Fruit fly (Drosophila melanogaster) whole organism, wandering third instar larva: ENCODE data around the gene EndoU.

Experiments
- Abd-B ChIP-seq: fragments of >200 bp; optimal IDR thresholded peaks from 2 replicates; lab custom pipeline; 2017; ENCODE audit warnings: missing biosample characterization, missing genetic modification characterization
- CG9705 ChIP-seq: fragments of 200-800 bp; sonication (Bioruptor generic); optimal IDR thresholded peaks from 2 replicates; lab custom pipeline; 2018; ENCODE audit warnings: missing biosample characterization, mild to moderate bottlenecking, missing genetic modification characterization
- CrebA ChIP-seq: fragments of 200-800 bp; sonication (Bioruptor generic); optimal IDR thresholded peaks from 2 replicates; lab custom pipeline; 2016; ENCODE audit warnings: missing biosample characterization, mild to moderate bottlenecking, missing genetic modification characterization, borderline replicate concordance
- Dfd ChIP-seq: fragments of >200 bp; optimal IDR thresholded peaks from 2 replicates; lab custom pipeline; 2017; ENCODE audit warnings: missing biosample characterization, missing genetic modification characterization
- Dif ChIP-seq: fragments of 200-275, 200-300 bp; sonication (Bioruptor generic); optimal IDR thresholded peaks from 2 replicates; lab custom pipeline; 2018; ENCODE audit warnings: missing biosample characterization, missing genetic modification characterization; ENCODE audit not compliant: partially characterized antibody
- Hnf4 ChIP-seq: fragments of 200-800 bp; sonication (Bioruptor generic); optimal IDR thresholded peaks from 2 replicates; lab custom pipeline; 2016; ENCODE audit warnings: missing biosample characterization, mild to moderate bottlenecking, missing genetic modification characterization
- Hr78 ChIP-seq: fragments of >200 bp; optimal IDR thresholded peaks from 2 replicates; lab custom pipeline; 2017; ENCODE audit warnings: missing biosample characterization, missing genetic modification characterization
- Jra ChIP-seq: sonication (Bioruptor generic); optimal IDR thresholded peaks from 2 replicates; lab custom pipeline; 2016; ENCODE audit warnings: missing biosample characterization, missing genetic modification characterization
- Mio ChIP-seq: sonication (Bioruptor generic); optimal IDR thresholded peaks from 2 replicates; lab custom pipeline; 2016; ENCODE audit warnings: missing biosample characterization, missing genetic modification characterization
- Myc ChIP-seq: fragments of >200 bp; optimal IDR thresholded peaks from 2 replicates; lab custom pipeline; 2017
- N ChIP-seq: fragments of >200 bp; optimal IDR thresholded peaks from 2 replicates; lab custom pipeline; 2018; ENCODE audit warnings: missing biosample characterization, missing external identifiers, missing genetic modification characterization
- OdsH ChIP-seq: fragments of 200-800 bp; sonication (Bioruptor generic); optimal IDR thresholded peaks from 2 replicates; lab custom pipeline; 2016; ENCODE audit warnings: missing biosample characterization, mild to moderate bottlenecking, missing genetic modification characterization
- Sp1 ChIP-seq: fragments of 200-800 bp; sonication (Bioruptor generic); optimal IDR thresholded peaks from 3 replicates; lab custom pipeline; 2019; ENCODE audit warnings: missing biosample characterization, mild to moderate bottlenecking, missing genetic modification characterization, moderate library complexity
- br ChIP-seq: fragments of 200-800 bp; sonication (Bioruptor generic); optimal IDR thresholded peaks from 2 replicates; lab custom pipeline; 2016; ENCODE audit warnings: missing biosample characterization, missing genetic modification characterization
- dl ChIP-seq, 2 experiments: fragments of 175-275, 200-275 bp in 1 of 2; fragments of 200-275 bp in 1 of 2; sonication (Bioruptor generic); optimal IDR thresholded peaks; lab custom pipeline; 2018; ENCODE audit warnings: mild to moderate bottlenecking in 2 of 2, missing biosample characterization in 2 of 2, missing genetic modification characterization in 2 of 2, moderate library complexity in 2 of 2; ENCODE audit not compliant: partially characterized antibody in 2 of 2, insufficient read depth in 1 of 2
- dmrt93B ChIP-seq: fragments of 200-800 bp; sonication (Bioruptor generic); optimal IDR thresholded peaks from 2 replicates; lab custom pipeline; 2018; ENCODE audit warnings: missing biosample characterization, mild to moderate bottlenecking, missing genetic modification characterization
- dsf ChIP-seq: sonication (Bioruptor generic); optimal IDR thresholded peaks from 2 replicates; lab custom pipeline; 2016; ENCODE audit warnings: missing biosample characterization, missing genetic modification characterization, borderline replicate concordance
- ey ChIP-seq: fragments of 200-800 bp; sonication (Bioruptor generic); optimal IDR thresholded peaks from 2 replicates; lab custom pipeline; 2016; ENCODE audit warnings: missing biosample characterization, missing genetic modification characterization
- foxo ChIP-seq, 2 experiments: fragments of 200-800 bp; sonication (Bioruptor generic); optimal IDR thresholded peaks; 2 replicates in 1 of 2; 3 replicates in 1 of 2; lab custom pipeline; 2016 to 2017; ENCODE audit warnings: missing biosample characterization in 2 of 2, missing genetic modification characterization in 2 of 2
- fru ChIP-seq: fragments of 200-800 bp; sonication (Bioruptor generic); optimal IDR thresholded peaks from 3 replicates; lab custom pipeline; 2016; ENCODE audit warnings: missing biosample characterization, mild to moderate bottlenecking, missing genetic modification characterization
- h ChIP-seq: fragments of 200-800 bp; sonication (Bioruptor generic); optimal IDR thresholded peaks from 3 replicates; lab custom pipeline; 2016; ENCODE audit warnings: missing biosample characterization, mild to moderate bottlenecking, missing genetic modification characterization
- jim ChIP-seq: fragments of 175-275, 200-325 bp; sonication (Bioruptor generic); optimal IDR thresholded peaks from 2 replicates; lab custom pipeline; 2016; ENCODE audit warnings: missing biosample characterization, mild to moderate bottlenecking, missing genetic modification characterization
- lola ChIP-seq: fragments of >200 bp; optimal IDR thresholded peaks from 2 replicates; lab custom pipeline; 2017; ENCODE audit warnings: missing biosample characterization, missing genetic modification characterization
- pan ChIP-seq: fragments of >200 bp; optimal IDR thresholded peaks from 2 replicates; lab custom pipeline; 2017
- psq ChIP-seq: fragments of 200-800 bp; sonication (Bioruptor generic); optimal IDR thresholded peaks from 3 replicates; lab custom pipeline; 2017; ENCODE audit warnings: missing biosample characterization, mild to moderate bottlenecking, missing genetic modification characterization, moderate library complexity
- rgr ChIP-seq: fragments of 200-800 bp; sonication (Bioruptor generic); optimal IDR thresholded peaks from 3 replicates; lab custom pipeline; 2016; ENCODE audit warnings: missing biosample characterization, mild to moderate bottlenecking, missing genetic modification characterization
- sage ChIP-seq: fragments of 200-800 bp; sonication (Bioruptor generic); optimal IDR thresholded peaks from 2 replicates; lab custom pipeline; 2016; ENCODE audit warnings: missing biosample characterization, mild to moderate bottlenecking, missing genetic modification characterization
- sv ChIP-seq: fragments of 200-800 bp; sonication (Bioruptor generic); optimal IDR thresholded peaks from 3 replicates; lab custom pipeline; 2016; ENCODE audit warnings: missing biosample characterization, missing genetic modification characterization
- woc ChIP-seq: sonication (Bioruptor generic); optimal IDR thresholded peaks from 2 replicates; lab custom pipeline; 2016; ENCODE audit warnings: missing biosample characterization, mild to moderate bottlenecking, missing genetic modification characterization

EndoU gene

DNA sequence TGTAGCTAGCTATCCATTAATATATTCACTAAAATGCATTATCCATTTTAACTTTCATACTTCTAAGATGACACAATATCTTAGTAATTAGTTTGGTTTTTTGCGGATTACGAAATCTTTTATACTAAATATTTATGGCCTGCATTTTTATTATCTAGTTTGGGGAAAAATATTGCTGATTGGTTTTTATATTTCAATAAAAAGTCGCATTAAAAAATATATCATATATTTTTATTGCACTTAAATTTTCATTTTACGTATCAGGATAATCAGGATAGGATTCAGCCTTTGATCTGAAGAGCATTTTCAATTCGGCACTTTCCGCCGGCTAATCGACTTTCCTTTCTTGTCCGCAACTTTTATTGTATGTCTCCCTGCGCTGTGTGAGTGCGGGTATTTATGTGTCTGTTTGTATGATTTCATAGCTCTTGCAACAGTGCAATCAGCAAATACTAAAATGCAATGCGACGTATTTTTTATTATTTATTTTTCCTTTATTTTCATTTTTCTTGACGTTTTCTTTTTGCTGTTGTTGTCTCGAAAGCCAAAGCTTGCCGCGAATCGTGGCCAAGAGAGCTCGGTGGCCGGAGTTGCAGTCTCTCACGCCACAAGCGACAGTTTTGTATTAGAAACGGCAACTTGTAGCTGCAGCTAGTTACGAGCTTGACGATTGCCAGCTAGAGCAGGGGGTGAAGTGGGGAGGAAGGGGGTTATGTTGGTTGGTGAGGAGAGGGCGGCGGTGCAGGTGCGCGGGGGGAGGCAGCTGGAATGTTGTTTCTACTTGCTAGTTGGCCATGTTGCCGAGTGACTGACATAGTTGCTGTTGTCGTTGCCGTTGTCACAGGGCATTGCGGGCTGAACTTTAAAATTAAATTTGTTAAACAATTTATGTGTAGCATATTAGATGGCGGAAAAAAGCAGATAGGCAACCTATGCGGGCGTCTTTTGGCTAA is 14.7 kb downstream of the EndoU start:
- TF ChIP-seq Dif (GFP tag; lab: Kevin White, UChicago) (no peak), rgr (GFP tag; lab: Kevin White, UChicago) (no peak), dsf (no peak), fru (GFP tag; lab: Kevin White, UChicago) (no peak), Myc (lab: Kevin White, UChicago) (no peak), Hnf4 (GFP tag; lab: Kevin White, UChicago) (no peak), dl (GFP tag; optimal IDR thresholded peaks at IDR 0.05; lab: Kevin White, UChicago; ENCODE audit: insufficient read depth in 1 of 2, partially characterized antibody in 2 of 2) (no peak), Abd-B (no peak), jim (GFP tag; lab: Kevin White, UChicago) (no peak), OdsH (no peak), dmrt93B (GFP tag; lab: Kevin White, UChicago) (no peak), CrebA (GFP tag; lab: Kevin White, UChicago) (no peak), br (GFP tag; lab: Kevin White, UChicago) (no peak), CG9705 (no peak), h (GFP tag; lab: Kevin White, UChicago) (no peak), ey (no peak), foxo (GFP tag; optimal IDR thresholded peaks at IDR 0.05; lab: Kevin White, UChicago) (no peak)

dm6 chr3R:15925329-15925728 is 17.1 kb downstream of the EndoU start, which contains the start of gene CG34276:
CG34276 (plus strand) TSS chr3R:15925629.
- no peak for TF ChIP-seq h (GFP tag; lab: Kevin White, UChicago)
- no peak for TF ChIP-seq sage (GFP tag; lab: Kevin White, UChicago)
- no peak for TF ChIP-seq CrebA (GFP tag; lab: Kevin White, UChicago)
- TF ChIP-seq Jra (GFP tag; lab: Kevin White, UChicago), result no peak
- no peak for TF ChIP-seq br (GFP tag; lab: Kevin White, UChicago)
- TF ChIP-seq Sp1 (GFP tag; lab: Kevin White, UChicago), result no peak
- TF ChIP-seq sv, result no peak
- no peak for TF ChIP-seq OdsH
- no peak for TF ChIP-seq woc
- no peak for TF ChIP-seq rgr (GFP tag; lab: Kevin White, UChicago)
- TF ChIP-seq pan (lab: Kevin White, UChicago), result no peak
- TF ChIP-seq, all 38 proteins: peak for 0

DNA sequence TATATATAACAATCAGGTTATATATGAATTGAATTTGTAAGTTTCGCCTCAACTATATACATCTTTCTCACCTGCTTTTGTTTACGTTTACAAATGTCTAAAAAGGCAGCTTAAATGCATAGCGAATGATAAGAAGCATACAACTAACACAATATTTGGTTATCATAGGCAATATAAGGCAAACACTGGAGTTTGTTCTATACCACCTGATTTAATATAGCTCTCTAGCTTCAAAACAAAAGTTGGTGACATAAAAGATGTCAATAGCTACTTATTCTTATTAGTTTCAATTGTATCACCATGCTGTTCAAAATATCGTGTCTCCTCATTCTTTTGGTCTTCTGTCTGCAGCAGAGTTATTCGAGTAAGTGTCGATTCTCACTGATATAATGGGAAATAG is 17.7 kb downstream of the EndoU start:
- TF ChIP-seq woc (no peak), dsf (no peak), N (GFP tag; lab: Kevin White, UChicago) (no peak), Hr78 (GFP tag; lab: Kevin White, UChicago) (no peak), h (GFP tag; lab: Kevin White, UChicago) (no peak), psq (GFP tag; lab: Kevin White, UChicago) (no peak), dl (GFP tag; optimal IDR thresholded peaks at IDR 0.05; lab: Kevin White, UChicago; ENCODE audit: insufficient read depth in 1 of 2, partially characterized antibody in 2 of 2) (no peak), lola (no peak), fru (GFP tag; lab: Kevin White, UChicago) (no peak), dmrt93B (GFP tag; lab: Kevin White, UChicago) (no peak)

dm6 chr3R:15927172-15927571 is 19.0 kb downstream of the EndoU start:
- TF ChIP-seq rgr (GFP tag; lab: Kevin White, UChicago) (no peak), pan (lab: Kevin White, UChicago) (no peak), CrebA (GFP tag; lab: Kevin White, UChicago) (no peak), Abd-B (no peak), Mio (no peak), sage (GFP tag; lab: Kevin White, UChicago) (no peak), Dfd (GFP tag; lab: Kevin White, UChicago) (no peak), OdsH (no peak), h (GFP tag; lab: Kevin White, UChicago) (no peak)
- TF ChIP-seq, all 38 proteins: peak for 0

- TF ChIP-seq Myc (lab: Kevin White, UChicago), result no peak
- no peak for TF ChIP-seq CG9705
- no peak for TF ChIP-seq sv
- TF ChIP-seq OdsH, result no peak
- TF ChIP-seq, all 38 proteins: peak for 0
These were observed 19.9 kb downstream of the EndoU start for dm6 chr3R:15928127-15928526.
